Fruit fly (Drosophila melanogaster) whole organism: ENCODE results near the gene Hml.

Source experiments
- CG8478 ChIP-seq: fragments of >200 bp; optimal IDR thresholded peaks from 2 replicates; lab custom pipeline; 2018; ENCODE audit warnings: inconsistent platforms
- Dll ChIP-seq: fragments of >200 bp; optimal IDR thresholded peaks from 2 replicates; lab custom pipeline; 2017
- EcR ChIP-seq, 2 experiments: fragments of >200 bp; optimal IDR thresholded peaks; 2 replicates each; lab custom pipeline; 2017; ENCODE audit warnings: missing biosample characterization in 2 of 2, missing genetic modification characterization in 2 of 2, missing genetic modification reagents in 2 of 2
- pan ChIP-seq: fragments of >200 bp; optimal IDR thresholded peaks from 2 replicates; lab custom pipeline; 2017
- psq ChIP-seq: fragments of >200 bp; optimal IDR thresholded peaks from 2 replicates; lab custom pipeline; 2017
- usp ChIP-seq: fragments of >200 bp; optimal IDR thresholded peaks from 2 replicates; lab custom pipeline; 2017; ENCODE audit warnings: missing biosample characterization, missing genetic modification characterization, mixed read lengths

Hml gene

DNA sequence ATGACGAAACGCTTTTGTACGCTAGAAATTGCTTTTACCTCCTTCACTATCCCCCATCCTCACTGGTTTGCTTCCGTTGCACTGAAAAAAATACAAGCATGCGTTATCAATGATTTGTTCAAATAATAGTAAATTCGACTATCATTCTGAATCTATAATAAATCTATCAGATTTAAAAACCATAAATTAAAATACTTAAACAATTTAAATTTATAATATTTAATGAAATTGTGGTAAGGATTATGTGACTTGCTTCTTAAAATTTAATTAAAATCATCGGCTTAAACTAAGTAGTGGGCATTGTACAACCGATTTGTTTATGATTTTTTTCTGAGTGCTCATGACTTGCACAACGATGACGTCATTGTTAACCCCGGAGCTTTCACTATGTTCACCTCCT, 59.7 kb downstream of the Hml start:
- TF ChIP-seq pan (lab: Kevin White, UChicago) (no peak), psq (lab: Kevin White, UChicago) (no peak), Dll (lab: Kevin White, UChicago) (no peak), EcR (GFP tag; optimal IDR thresholded peaks at IDR 0.05; lab: Kevin White, UChicago) (no peak), CG8478 (lab: Kevin White, UChicago) (no peak), usp (no peak)
